Fruit fly (Drosophila melanogaster) whole organism, pupa: ENCODE results near the gene CG42553.

ENCODE experiments used
- CG10348 ChIP-seq: fragments of 200-800 bp; sonication (Bioruptor generic); IDR thresholded peaks from 2 replicates; pipeline ENCODE4 v1.3.6; 2022; ENCODE audit warnings: missing biosample characterization, missing genetic modification characterization
- CG13204 ChIP-seq: fragments of 200-800 bp; sonication (Bioruptor generic); optimal IDR thresholded peaks from 2 replicates; lab custom pipeline; 2018; ENCODE audit warnings: missing biosample characterization, mild to moderate bottlenecking, missing genetic modification characterization, moderate library complexity
- CG14655 ChIP-seq: fragments of 200-800 bp; sonication (Bioruptor generic); optimal IDR thresholded peaks from 3 replicates; lab custom pipeline; 2017; ENCODE audit warnings: mild to moderate bottlenecking, missing biosample characterization, missing genetic modification reagents, missing genetic modification characterization
- CG32121 ChIP-seq: fragments of 200-800 bp; sonication (Bioruptor generic); IDR thresholded peaks from 2 replicates; pipeline ENCODE4 v1.3.6; 2022; ENCODE audit warnings: missing biosample characterization, missing genetic modification characterization
- CG34367 ChIP-seq: fragments of 200-800 bp; sonication (Bioruptor generic); optimal IDR thresholded peaks from 2 replicates; lab custom pipeline; 2018; ENCODE audit warnings: missing biosample characterization, mild to moderate bottlenecking, missing genetic modification characterization
- CG4496 ChIP-seq: fragments of 200-800 bp; sonication (Bioruptor generic); IDR thresholded peaks from 3 replicates; pipeline ENCODE4 v1.3.6; 2022; ENCODE audit warnings: missing biosample characterization, missing genetic modification characterization
- CG8159 ChIP-seq: fragments of 200-800 bp; sonication (Bioruptor generic); optimal IDR thresholded peaks from 3 replicates; lab custom pipeline; 2018; ENCODE audit warnings: missing biosample characterization, mild to moderate bottlenecking, missing genetic modification characterization, moderate library complexity
- CG8301 ChIP-seq: fragments of 200-800 bp; sonication (Bioruptor generic); optimal IDR thresholded peaks from 2 replicates; lab custom pipeline; 2018; ENCODE audit warnings: missing biosample characterization, mild to moderate bottlenecking, missing genetic modification characterization
- CG9948 ChIP-seq: fragments of 200-800 bp; sonication (Bioruptor generic); optimal IDR thresholded peaks from 2 replicates; lab custom pipeline; 2018; ENCODE audit warnings: missing biosample characterization, mild to moderate bottlenecking, missing genetic modification characterization, moderate library complexity
- fd96Ca ChIP-seq: fragments of 200-800 bp; sonication (Bioruptor generic); IDR thresholded peaks from 3 replicates; pipeline ENCODE4 v1.3.6; 2022; ENCODE audit warnings: missing biosample characterization, missing genetic modification characterization

- TF ChIP-seq CG8159 (tag; lab: Kevin White, UChicago) (no peak), CG32121 (GFP tag; lab: Robert Waterston, UW) (no peak), CG9948 (tag; lab: Kevin White, UChicago) (no peak), CG34367 (tag; lab: Kevin White, UChicago) (no peak), CG14655 (no peak), fd96Ca (no peak), CG4496 (no peak), CG10348 (no peak), CG13204 (GFP tag; lab: Kevin White, UChicago) (no peak), CG8301 (tag; lab: Kevin White, UChicago) (no peak)
Observed at dm6 chr3L:882236-882891, 48.5 kb downstream of the CG42553 start.
